Fruit fly (Drosophila melanogaster) whole organism, embryonic: ENCODE results near the gene slf.

Experiments
- Awh ChIP-seq: fragments of 200-800 bp; sonication (Bioruptor generic); IDR thresholded peaks from 2 replicates; pipeline ENCODE4, ENCODE4 v1.3.6; 2022; ENCODE audit warnings: missing biosample characterization, missing genetic modification characterization
- B-H2 ChIP-seq: fragments of 200-800 bp; sonication (Bioruptor generic); optimal IDR thresholded peaks from 2 replicates; lab custom pipeline; 2018; ENCODE audit warnings: missing biosample characterization, mild to moderate bottlenecking, missing genetic modification characterization
- Bgb ChIP-seq: fragments of 200-800 bp; sonication (Bioruptor generic); IDR thresholded peaks from 2 replicates; pipeline ENCODE4 v1.3.6; 2022; ENCODE audit warnings: missing biosample characterization, missing genetic modification characterization; ENCODE audit not compliant: partially characterized antibody
- CG10979 ChIP-seq: fragments of 200-800 bp; sonication (Bioruptor generic); optimal IDR thresholded peaks from 2 replicates; lab custom pipeline; 2018; ENCODE audit warnings: missing biosample characterization, mild to moderate bottlenecking, missing genetic modification characterization, moderate library complexity
- CG11504 ChIP-seq: fragments of 200-800 bp; sonication (Bioruptor generic); optimal IDR thresholded peaks from 3 replicates; lab custom pipeline; 2019; ENCODE audit warnings: missing biosample characterization, mild to moderate bottlenecking, missing genetic modification characterization, moderate library complexity
- CG12299 ChIP-seq: fragments of 200-800 bp; sonication (Bioruptor generic); optimal IDR thresholded peaks from 2 replicates; lab custom pipeline; 2018; ENCODE audit warnings: missing biosample characterization, mild to moderate bottlenecking, missing genetic modification characterization
- CG12391 ChIP-seq: fragments of 200-800 bp; sonication (Bioruptor generic); optimal IDR thresholded peaks from 3 replicates; lab custom pipeline; 2018; ENCODE audit warnings: missing biosample characterization, mild to moderate bottlenecking, missing genetic modification characterization, moderate library complexity
- CG13424 ChIP-seq: fragments of 200-800 bp; sonication (Bioruptor generic); optimal IDR thresholded peaks from 2 replicates; lab custom pipeline; 2019; ENCODE audit warnings: missing biosample characterization, mild to moderate bottlenecking, missing genetic modification characterization, moderate library complexity
- CG13894 ChIP-seq: fragments of 200-800 bp; sonication (Bioruptor generic); optimal IDR thresholded peaks from 3 replicates; lab custom pipeline; 2018; ENCODE audit warnings: missing biosample characterization, mild to moderate bottlenecking, missing genetic modification characterization, moderate library complexity
- CG14965 ChIP-seq: fragments of 200-800 bp; sonication (Bioruptor generic); optimal IDR thresholded peaks from 2 replicates; lab custom pipeline; 2016; ENCODE audit warnings: missing biosample characterization, missing genetic modification characterization, borderline replicate concordance
- CG1529 ChIP-seq: fragments of 200-800 bp; sonication (Bioruptor generic); optimal IDR thresholded peaks from 3 replicates; lab custom pipeline; 2018; ENCODE audit warnings: missing biosample characterization, missing genetic modification characterization
- CG1647 ChIP-seq: fragments of 200-800 bp; sonication (Bioruptor generic); optimal IDR thresholded peaks from 3 replicates; lab custom pipeline; 2016; ENCODE audit warnings: missing biosample characterization, missing genetic modification characterization
- CG1792 ChIP-seq: fragments of 200-800 bp; sonication (Bioruptor generic); optimal IDR thresholded peaks from 2 replicates; lab custom pipeline; 2016; ENCODE audit warnings: missing biosample characterization, missing genetic modification characterization
- CG2889 ChIP-seq: fragments of 200-800 bp; sonication (Bioruptor generic); IDR thresholded peaks from 3 replicates; pipeline ENCODE4 v1.3.6; 2022; ENCODE audit warnings: missing biosample characterization, missing genetic modification characterization
- CG30431 ChIP-seq: fragments of 200-800 bp; sonication (Bioruptor generic); optimal IDR thresholded peaks from 2 replicates; lab custom pipeline; 2017; ENCODE audit warnings: missing biosample characterization, missing genetic modification characterization
- CG31441 ChIP-seq: fragments of 200-800 bp; sonication (Bioruptor generic); IDR thresholded peaks from 2 replicates; pipeline ENCODE4 v1.3.6; 2022; ENCODE audit warnings: missing biosample characterization, missing genetic modification characterization
- CG6272 ChIP-seq: fragments of 200-800 bp; sonication (Bioruptor generic); IDR thresholded peaks from 2 replicates; pipeline ENCODE4 v1.3.6; 2022; ENCODE audit warnings: missing biosample characterization, missing genetic modification characterization
- CG6654 ChIP-seq: fragments of 200-800 bp; sonication (Bioruptor generic); optimal IDR thresholded peaks from 2 replicates; lab custom pipeline; 2017; ENCODE audit warnings: missing biosample characterization, mild to moderate bottlenecking, missing genetic modification characterization
- CG7271 ChIP-seq: fragments of 200-800 bp; sonication (Bioruptor generic); optimal IDR thresholded peaks from 2 replicates; lab custom pipeline; 2018; ENCODE audit warnings: missing biosample characterization, mild to moderate bottlenecking, missing genetic modification characterization, moderate library complexity
- CG8478 ChIP-seq: fragments of >200 bp; optimal IDR thresholded peaks from 2 replicates; lab custom pipeline; 2018
- CG8944 ChIP-seq: fragments of 200-800 bp; sonication (Bioruptor generic); optimal IDR thresholded peaks from 3 replicates; lab custom pipeline; 2016; ENCODE audit warnings: missing biosample characterization, missing genetic modification characterization
- D ChIP-seq, 2 experiments: fragments of 200-800 bp in 1 of 2; fragments of >200 bp in 1 of 2; sonication (Bioruptor generic) in 1 of 2; optimal IDR thresholded peaks; 2 replicates in 1 of 2; 3 replicates in 1 of 2; lab custom pipeline; 2017; ENCODE audit warnings: mild to moderate bottlenecking in 1 of 2, missing biosample characterization in 1 of 2, missing genetic modification characterization in 1 of 2, missing genetic modification reagents in 1 of 2
- Dref ChIP-seq: fragments of 200-800 bp; sonication (Bioruptor generic); IDR thresholded peaks from 2 replicates; pipeline ENCODE4 v1.3.6; 2022; ENCODE audit warnings: missing biosample characterization, missing genetic modification characterization
- HmgZ ChIP-seq: fragments of 200-800 bp; sonication (Bioruptor generic); optimal IDR thresholded peaks from 2 replicates; lab custom pipeline; 2018; ENCODE audit warnings: missing biosample characterization, mild to moderate bottlenecking, missing genetic modification characterization
- Lhr ChIP-seq: fragments of 200-800 bp; sonication (Bioruptor generic); optimal IDR thresholded peaks from 3 replicates; lab custom pipeline; 2017; ENCODE audit warnings: mild to moderate bottlenecking, missing biosample characterization, missing genetic modification reagents, missing genetic modification characterization
- MBD-R2 ChIP-seq: fragments of 200-800 bp; sonication (Bioruptor generic); IDR thresholded peaks from 2 replicates; pipeline ENCODE4 v1.3.6; 2022; ENCODE audit warnings: missing biosample characterization, missing genetic modification characterization
- MTF-1 ChIP-seq: fragments of 200-800 bp; sonication (Bioruptor generic); optimal IDR thresholded peaks from 2 replicates; lab custom pipeline; 2018; ENCODE audit warnings: missing biosample characterization, mild to moderate bottlenecking, missing genetic modification characterization, borderline replicate concordance
- Mad ChIP-seq: fragments of 200-800 bp; sonication (Bioruptor generic); optimal IDR thresholded peaks from 2 replicates; lab custom pipeline; 2016; ENCODE audit warnings: missing biosample characterization, missing genetic modification characterization
- Sox102F ChIP-seq: fragments of 200-800 bp; sonication (Bioruptor generic); optimal IDR thresholded peaks from 2 replicates; lab custom pipeline; 2018; ENCODE audit warnings: missing biosample characterization, mild to moderate bottlenecking, missing genetic modification characterization, moderate library complexity
- Ssrp ChIP-seq: fragments of 200-800 bp; sonication (Bioruptor generic); optimal IDR thresholded peaks from 2 replicates; lab custom pipeline; 2018; ENCODE audit warnings: missing biosample characterization, mild to moderate bottlenecking, missing genetic modification characterization, moderate library complexity
- TFAM ChIP-seq: fragments of 200-800 bp; sonication (Bioruptor generic); optimal IDR thresholded peaks from 2 replicates; lab custom pipeline; 2017; ENCODE audit warnings: missing biosample characterization, missing genetic modification characterization, inconsistent platforms
- Vsx1 ChIP-seq: fragments of 200-800 bp; sonication (Bioruptor generic); optimal IDR thresholded peaks from 2 replicates; lab custom pipeline; 2017; ENCODE audit warnings: missing biosample characterization, mild to moderate bottlenecking, missing genetic modification characterization, missing genetic modification reagents
- aop ChIP-seq: fragments of 200-800 bp; sonication (Bioruptor generic); IDR thresholded peaks from 2 replicates; pipeline ENCODE4 v1.3.6; 2022; ENCODE audit warnings: missing biosample characterization, missing genetic modification characterization
- bab2 ChIP-seq: fragments of 200-800 bp; sonication (Bioruptor generic); optimal IDR thresholded peaks from 2 replicates; lab custom pipeline; 2016; ENCODE audit warnings: missing biosample characterization, missing genetic modification characterization
- dmrt11E ChIP-seq: fragments of 200-800 bp; sonication (Bioruptor generic); optimal IDR thresholded peaks from 3 replicates; lab custom pipeline; 2018; ENCODE audit warnings: missing biosample characterization, mild to moderate bottlenecking, missing genetic modification characterization, moderate library complexity
- dpn ChIP-seq, 2 experiments: fragments of 200-800 bp; sonication (Bioruptor generic); optimal IDR thresholded peaks; 3 replicates each; lab custom pipeline; 2016; ENCODE audit warnings: missing biosample characterization in 2 of 2, missing genetic modification characterization in 2 of 2
- ewg ChIP-seq: fragments of 200-800 bp; sonication (Bioruptor generic); optimal IDR thresholded peaks from 3 replicates; lab custom pipeline; 2017; ENCODE audit warnings: mild to moderate bottlenecking, missing biosample characterization, missing genetic modification reagents, missing genetic modification characterization
- fd102C ChIP-seq: fragments of 200-800 bp; sonication (Bioruptor generic); optimal IDR thresholded peaks from 2 replicates; lab custom pipeline; 2018; ENCODE audit warnings: missing biosample characterization, mild to moderate bottlenecking, missing genetic modification characterization, moderate library complexity
- gro ChIP-seq: fragments of 200-800 bp; sonication (Bioruptor generic); optimal IDR thresholded peaks from 2 replicates; lab custom pipeline; 2016; ENCODE audit warnings: missing biosample characterization, missing genetic modification characterization
- kni ChIP-seq: fragments of 200-800 bp; sonication (Bioruptor generic); optimal IDR thresholded peaks from 3 replicates; lab custom pipeline; 2017; ENCODE audit warnings: mild to moderate bottlenecking, missing biosample characterization, missing genetic modification reagents, missing genetic modification characterization
- org-1 ChIP-seq: fragments of 200-800 bp; sonication (Bioruptor generic); optimal IDR thresholded peaks from 2 replicates; lab custom pipeline; 2017; ENCODE audit warnings: missing biosample characterization, missing genetic modification characterization
- pan ChIP-seq, 4 experiments: fragments of >200 bp in 3 of 4; fragments of 200-800 bp in 1 of 4; sonication (Bioruptor generic) in 1 of 4; optimal IDR thresholded peaks in 3 of 4; IDR thresholded peaks in 1 of 4; 2 replicates each; pipeline versions ENCODE4 v1.3.6 to Lab custom; 2017 to 2022; ENCODE audit warnings: missing biosample characterization in 2 of 4, missing genetic modification characterization in 2 of 4, mixed read lengths in 1 of 4
- pho ChIP-seq: fragments of 200-800 bp; sonication (Bioruptor generic); optimal IDR thresholded peaks from 2 replicates; lab custom pipeline; 2016; ENCODE audit warnings: missing biosample characterization, missing genetic modification characterization
- schlank ChIP-seq: fragments of 200-800 bp; sonication (Bioruptor generic); optimal IDR thresholded peaks from 2 replicates; lab custom pipeline; 2018; ENCODE audit warnings: missing biosample characterization, mild to moderate bottlenecking, missing genetic modification characterization
- sna ChIP-seq: fragments of 200-800 bp; sonication (Bioruptor generic); IDR thresholded peaks from 2 replicates; pipeline ENCODE4 v1.3.6; 2022; ENCODE audit warnings: missing biosample characterization, missing genetic modification characterization; ENCODE audit not compliant: partially characterized antibody
- tup ChIP-seq: fragments of 200-800 bp; sonication (Bioruptor generic); optimal IDR thresholded peaks from 2 replicates; lab custom pipeline; 2016; ENCODE audit warnings: missing biosample characterization, mild to moderate bottlenecking, missing genetic modification characterization, moderate library complexity
- twi ChIP-seq: fragments of 200-800 bp; optimal IDR thresholded peaks from 2 replicates; lab custom pipeline; 2019; ENCODE audit warnings: missing biosample characterization, mild to moderate bottlenecking, missing genetic modification characterization, moderate library complexity
- zen2 ChIP-seq: fragments of 200-800 bp; sonication (Bioruptor generic); IDR thresholded peaks from 3 replicates; pipeline ENCODE4 v1.3.6; 2022; ENCODE audit warnings: missing biosample characterization, missing genetic modification characterization; ENCODE audit not compliant: partially characterized antibody

slf gene

dm6 chr2L:4847191-4847853 is 45.6 kb upstream of the slf start, which contains the start of the genes mxt and CG11927 (continued):
- TF ChIP-seq Vsx1 (GFP tag; lab: Kevin White, UChicago) (no peak), org-1 (GFP tag; lab: Kevin White, UChicago) (no peak), Mad (GFP tag; lab: Kevin White, UChicago) (peak; percentile 31), twi (tag; lab: Kevin White, UChicago) (no peak), D (optimal IDR thresholded peaks at IDR 0.05; lab: Kevin White, UChicago) (no peak), D (GFP tag; optimal IDR thresholded peaks at IDR 0.05; lab: Kevin White, UChicago) (no peak), TFAM (no peak), CG30431 (GFP tag; lab: Kevin White, UChicago) (peak; percentile 20), CG1529 (no peak), CG12299 (tag; lab: Kevin White, UChicago) (no peak), gro (GFP tag; lab: Kevin White, UChicago) (no peak), MTF-1 (no peak), Lhr (GFP tag; lab: Kevin White, UChicago) (peak; percentile 28), dpn (GFP tag; optimal IDR thresholded peaks at IDR 0.05; lab: Kevin White, UChicago) (peak; percentile 58 to 60), CG1792 (GFP tag; lab: Kevin White, UChicago) (peak; percentile 15), dmrt11E (peak; percentile 29), CG13894 (tag; lab: Kevin White, UChicago) (no peak), CG6654 (GFP tag; lab: Kevin White, UChicago) (no peak), MBD-R2 (GFP tag; lab: Robert Waterston, UW) (peak; percentile 47), CG11504 (tag; lab: Kevin White, UChicago) (no peak), Dref (GFP tag; lab: Robert Waterston, UW) (peak; percentile 73), B-H2 (GFP tag; lab: Kevin White, UChicago) (peak; percentile 22), CG1647 (GFP tag; lab: Kevin White, UChicago) (peak; percentile 31), kni (GFP tag; lab: Kevin White, UChicago) (no peak), Awh (no peak), sna (GFP tag; lab: Robert Waterston, UW) (peak; percentile 82), CG8944 (GFP tag; lab: Kevin White, UChicago) (peak; percentile 8), pho (GFP tag; lab: Kevin White, UChicago) (peak; percentile 45), CG2889 (GFP tag; lab: Robert Waterston, UW) (no peak), CG6272 (GFP tag; lab: Robert Waterston, UW) (peak; percentile 55; the same call in 1 of the 2 replicates), CG13424 (peak; percentile 48), HmgZ (tag; lab: Kevin White, UChicago) (peak; percentile 36), Ssrp (no peak), CG10979 (tag; lab: Kevin White, UChicago) (no peak), Sox102F (no peak), CG31441 (GFP tag; lab: Robert Waterston, UW) (no peak), pan (optimal IDR thresholded peaks at IDR 0.05; lab: Kevin White, UChicago) (no peak), pan (GFP tag; optimal IDR thresholded peaks at IDR 0.05 in 1 of 2, IDR thresholded peaks at IDR 0.05 in 1 of 2) (peak in 1 of 2 experiments; percentile 68), schlank (tag; lab: Kevin White, UChicago) (no peak), CG7271 (tag; lab: Kevin White, UChicago) (no peak), CG14965 (GFP tag; lab: Kevin White, UChicago) (no peak), tup (GFP tag; lab: Kevin White, UChicago) (no peak), Bgb (GFP tag; lab: Robert Waterston, UW) (peak; percentile 90), fd102C (no peak), aop (GFP tag; lab: Robert Waterston, UW) (no peak), CG8478 (no peak), bab2 (GFP tag; lab: Kevin White, UChicago) (peak; percentile 38), ewg (no peak), zen2 (GFP tag; lab: Robert Waterston, UW) (peak; percentile 86), CG12391 (tag; lab: Kevin White, UChicago) (peak; percentile 52)
